Worm (Caenorhabditis elegans) whole organism, midembryonic: Measurements from ENCODE around the gene rpa-1.

Source experiments
- T22C8.4 ChIP-seq: fragments of 200-800 bp; sonication (Bioruptor generic); IDR thresholded peaks from 2 replicates; pipeline ENCODE4 v1.3.6; 2022; ENCODE audit warnings: missing genetic modification characterization, missing compliant biosample characterization
- cog-1 ChIP-seq: sonication (generic microtip); optimal IDR thresholded peaks from 2 replicates; lab custom pipeline; 2016; ENCODE audit warnings: missing genetic modification characterization, missing compliant biosample characterization
- flt-1 ChIP-seq: fragments of 200-800 bp; sonication (Bioruptor generic); IDR thresholded peaks from 2 replicates; pipeline ENCODE4 v1.3.6; 2022; ENCODE audit warnings: missing genetic modification characterization, missing compliant biosample characterization
- klf-2 ChIP-seq: fragments of 200-800 bp; sonication (Bioruptor generic); conservative IDR thresholded peaks from 2 replicates; pipeline ENCODE4 v1.3.6; 2022; ENCODE audit warnings: missing genetic modification reagents, missing genetic modification characterization, missing compliant biosample characterization
- med-1 ChIP-seq: sonication (generic microtip); optimal IDR thresholded peaks from 2 replicates; lab custom pipeline; 2017; ENCODE audit warnings: missing genetic modification characterization, mild to moderate bottlenecking, missing compliant biosample characterization, antibody characterized with exemption, missing genetic modification reagents; ENCODE audit not compliant: insufficient read depth
- ref-1 ChIP-seq: fragments of 200-800 bp; sonication (Bioruptor generic); conservative IDR thresholded peaks from 2 replicates; pipeline ENCODE4 v1.3.6; 2022; ENCODE audit warnings: missing genetic modification reagents, missing genetic modification characterization, missing compliant biosample characterization
- tab-1 ChIP-seq: fragments of 200-800 bp; sonication (Bioruptor generic); IDR thresholded peaks from 2 replicates; pipeline ENCODE4 v1.3.6; 2022; ENCODE audit warnings: missing genetic modification characterization, missing compliant biosample characterization
- ztf-23 ChIP-seq: fragments of 200-800 bp; sonication (Bioruptor generic); IDR thresholded peaks from 2 replicates; pipeline ENCODE4 v1.3.6; 2022; ENCODE audit warnings: missing genetic modification reagents, missing genetic modification characterization, missing compliant biosample characterization
- ztf-29 ChIP-seq: fragments of 200-800 bp; sonication (Bioruptor generic); IDR thresholded peaks from 2 replicates; pipeline ENCODE4 v1.3.6; 2022; ENCODE audit warnings: missing genetic modification reagents, missing genetic modification characterization, missing compliant biosample characterization

- TF ChIP-seq cog-1 (tag; lab: Kevin White, UChicago), result no peak
- no peak for TF ChIP-seq ztf-23 (GFP tag; lab: Robert Waterston, UW)
- no peak for TF ChIP-seq flt-1 (GFP tag; lab: Robert Waterston, UW)
- no peak for TF ChIP-seq ref-1 (GFP tag; lab: Robert Waterston, UW)
- no peak for TF ChIP-seq T22C8.4 (GFP tag; lab: Robert Waterston, UW)
- no peak for TF ChIP-seq med-1 (GFP tag; lab: Kevin White, UChicago)
- TF ChIP-seq tab-1 (GFP tag; lab: Robert Waterston, UW), result no peak
- no peak for TF ChIP-seq klf-2 (GFP tag; lab: Robert Waterston, UW)
- TF ChIP-seq ztf-29 (GFP tag; lab: Robert Waterston, UW), result no peak
Measured at ce11 chrII:7671705-7672104, 7.3 kb downstream of the rpa-1 start, which contains the start of gene lir-1.
